Fruit fly (Drosophila melanogaster) whole organism, embryonic: ENCODE measurements around the gene CG5641.
A peak's percentile ranks its signal among the peaks of the same experiment; 100 is the strongest.

Experiments
- Atf6 ChIP-seq: fragments of 200-800 bp; sonication (Bioruptor generic); IDR thresholded peaks from 2 replicates; pipeline ENCODE4 v1.3.6; 2022; ENCODE audit warnings: missing biosample characterization, missing genetic modification characterization
- BEAF-32 ChIP-seq: fragments of 200-800 bp; sonication (Bioruptor generic); optimal IDR thresholded peaks from 3 replicates; lab custom pipeline; 2017; ENCODE audit warnings: missing biosample characterization, missing genetic modification characterization, mild to moderate bottlenecking, moderate library complexity, missing genetic modification reagents
- CG10147 ChIP-seq: fragments of 200-800 bp; sonication (Bioruptor generic); optimal IDR thresholded peaks from 2 replicates; lab custom pipeline; 2019; ENCODE audit warnings: missing biosample characterization, mild to moderate bottlenecking, missing genetic modification characterization, moderate library complexity
- CG12659 ChIP-seq: fragments of 200-800 bp; sonication (Bioruptor generic); optimal IDR thresholded peaks from 3 replicates; lab custom pipeline; 2017; ENCODE audit warnings: mild to moderate bottlenecking, missing biosample characterization, missing genetic modification reagents, missing genetic modification characterization
- CG15269 ChIP-seq: fragments of 200-800 bp; sonication (Bioruptor generic); optimal IDR thresholded peaks from 2 replicates; lab custom pipeline; 2018; ENCODE audit warnings: missing biosample characterization, mild to moderate bottlenecking, missing genetic modification characterization, moderate library complexity
- CG18599 ChIP-seq: fragments of 200-800 bp; sonication (Bioruptor generic); optimal IDR thresholded peaks from 3 replicates; lab custom pipeline; 2017; ENCODE audit warnings: missing biosample characterization, missing genetic modification characterization, mild to moderate bottlenecking, moderate library complexity, missing genetic modification reagents
- CG2678 ChIP-seq: fragments of 200-800 bp; sonication (Bioruptor generic); optimal IDR thresholded peaks from 3 replicates; lab custom pipeline; 2019; ENCODE audit warnings: missing biosample characterization, mild to moderate bottlenecking, missing genetic modification characterization, moderate library complexity
- CG2889 ChIP-seq: fragments of 200-800 bp; sonication (Bioruptor generic); IDR thresholded peaks from 3 replicates; pipeline ENCODE4 v1.3.6; 2022; ENCODE audit warnings: missing biosample characterization, missing genetic modification characterization
- CG34376 ChIP-seq: fragments of 200-800 bp; sonication (Bioruptor generic); optimal IDR thresholded peaks from 2 replicates; lab custom pipeline; 2018; ENCODE audit warnings: missing biosample characterization, mild to moderate bottlenecking, missing genetic modification characterization
- CG34422 ChIP-seq: fragments of 200-800 bp; sonication (Bioruptor generic); IDR thresholded peaks from 3 replicates; pipeline ENCODE4 v1.3.6; 2022; ENCODE audit warnings: missing biosample characterization, missing genetic modification characterization
- CG4282 ChIP-seq: fragments of 200-800 bp; sonication (Bioruptor generic); optimal IDR thresholded peaks from 2 replicates; lab custom pipeline; 2016; ENCODE audit warnings: missing biosample characterization, missing genetic modification characterization
- CG6683 ChIP-seq: fragments of 200-800 bp; sonication (Bioruptor generic); optimal IDR thresholded peaks from 2 replicates; lab custom pipeline; 2017; ENCODE audit warnings: missing biosample characterization, mild to moderate bottlenecking, missing genetic modification characterization, missing genetic modification reagents
- CG6765 ChIP-seq: fragments of 200-800 bp; sonication (Bioruptor generic); optimal IDR thresholded peaks from 3 replicates; lab custom pipeline; 2017; ENCODE audit warnings: missing biosample characterization, mild to moderate bottlenecking, missing genetic modification characterization
- CG9876 ChIP-seq: fragments of 200-800 bp; sonication (Bioruptor generic); optimal IDR thresholded peaks from 2 replicates; lab custom pipeline; 2016; ENCODE audit warnings: missing biosample characterization, missing genetic modification characterization
- CG9932 ChIP-seq: fragments of 200-800 bp; sonication (Bioruptor generic); IDR thresholded peaks from 2 replicates; pipeline ENCODE4 v1.3.6; 2022; ENCODE audit warnings: missing biosample characterization, missing genetic modification characterization
- D19A ChIP-seq: fragments of 200-800 bp; optimal IDR thresholded peaks from 3 replicates; lab custom pipeline; 2019; ENCODE audit warnings: missing biosample characterization, mild to moderate bottlenecking, missing genetic modification characterization, moderate library complexity
- E2f2 ChIP-seq: fragments of 200-800 bp; sonication (Bioruptor generic); IDR thresholded peaks from 2 replicates; pipeline ENCODE4 v1.3.6; 2022; ENCODE audit warnings: missing biosample characterization, missing genetic modification characterization
- HLH54F ChIP-seq: fragments of 200-800 bp; sonication (Bioruptor generic); optimal IDR thresholded peaks from 3 replicates; lab custom pipeline; 2016; ENCODE audit warnings: missing biosample characterization, missing genetic modification characterization
- Nf-YC ChIP-seq: fragments of 200-800 bp; optimal IDR thresholded peaks from 3 replicates; lab custom pipeline; 2019; ENCODE audit warnings: missing biosample characterization, mild to moderate bottlenecking, missing genetic modification characterization, moderate library complexity
- Sox100B ChIP-seq: fragments of 200-800 bp; sonication (Bioruptor generic); optimal IDR thresholded peaks from 3 replicates; lab custom pipeline; 2018; ENCODE audit warnings: missing biosample characterization, mild to moderate bottlenecking, missing genetic modification characterization
- Vsx1 ChIP-seq: fragments of 200-800 bp; sonication (Bioruptor generic); optimal IDR thresholded peaks from 2 replicates; lab custom pipeline; 2017; ENCODE audit warnings: missing biosample characterization, mild to moderate bottlenecking, missing genetic modification characterization, missing genetic modification reagents
- amos ChIP-seq: fragments of 200-800 bp; sonication (Bioruptor generic); IDR thresholded peaks from 2 replicates; pipeline ENCODE4 v1.3.6; 2022; ENCODE audit warnings: missing biosample characterization, missing genetic modification characterization; ENCODE audit not compliant: partially characterized antibody
- bbx ChIP-seq: fragments of 200-800 bp; sonication (Bioruptor generic); IDR thresholded peaks from 2 replicates; pipeline ENCODE4 v1.3.6; 2022; ENCODE audit warnings: missing biosample characterization, missing genetic modification characterization; ENCODE audit not compliant: partially characterized antibody
- chn ChIP-seq: fragments of 200-800 bp; sonication (Bioruptor generic); optimal IDR thresholded peaks from 2 replicates; lab custom pipeline; 2016; ENCODE audit warnings: missing biosample characterization, missing genetic modification characterization
- exex ChIP-seq: fragments of 200-800 bp; sonication (Bioruptor generic); optimal IDR thresholded peaks from 4 replicates; lab custom pipeline; 2018; ENCODE audit warnings: missing biosample characterization, mild to moderate bottlenecking, missing genetic modification characterization, moderate library complexity
- gce ChIP-seq: fragments of 200-800 bp; sonication (Bioruptor generic); IDR thresholded peaks from 3 replicates; pipeline ENCODE4 v1.3.6; 2022; ENCODE audit warnings: missing biosample characterization, missing genetic modification characterization
- grau ChIP-seq: fragments of 200-800 bp; optimal IDR thresholded peaks from 3 replicates; lab custom pipeline; 2019; ENCODE audit warnings: missing biosample characterization, mild to moderate bottlenecking, missing genetic modification characterization, moderate library complexity
- gsb-n ChIP-seq: fragments of 200-800 bp; sonication (Bioruptor generic); optimal IDR thresholded peaks from 3 replicates; lab custom pipeline; 2018; ENCODE audit warnings: missing biosample characterization, mild to moderate bottlenecking, missing genetic modification characterization
- klu ChIP-seq: fragments of 200-800 bp; sonication (Bioruptor generic); IDR thresholded peaks from 2 replicates; pipeline ENCODE4 v1.3.6; 2022; ENCODE audit warnings: missing biosample characterization, missing genetic modification characterization
- mirr ChIP-seq: fragments of 200-800 bp; sonication (Bioruptor generic); optimal IDR thresholded peaks from 3 replicates; lab custom pipeline; 2018; ENCODE audit warnings: missing biosample characterization, mild to moderate bottlenecking, missing genetic modification characterization
- nerfin-1 ChIP-seq: fragments of 200-800 bp; sonication (Bioruptor generic); optimal IDR thresholded peaks from 3 replicates; lab custom pipeline; 2019; ENCODE audit warnings: missing biosample characterization, mild to moderate bottlenecking, missing genetic modification characterization, moderate library complexity
- ranshi ChIP-seq: fragments of 200-800 bp; sonication (Bioruptor generic); IDR thresholded peaks from 2 replicates; pipeline ENCODE4 v1.3.6; 2022; ENCODE audit warnings: missing biosample characterization, missing genetic modification characterization
- salm ChIP-seq: fragments of 200-800 bp; sonication (Bioruptor generic); optimal IDR thresholded peaks from 2 replicates; lab custom pipeline; 2018; ENCODE audit warnings: missing biosample characterization, mild to moderate bottlenecking, missing genetic modification characterization
- scrt ChIP-seq: fragments of 200-800 bp; sonication (Bioruptor generic); optimal IDR thresholded peaks from 2 replicates; lab custom pipeline; 2018; ENCODE audit warnings: missing biosample characterization, mild to moderate bottlenecking, missing genetic modification characterization, moderate library complexity
- sens ChIP-seq: fragments of 200-800 bp; sonication (Bioruptor generic); peaks from one replicate; lab custom pipeline; 2016; ENCODE audit warnings: missing biosample characterization, missing genetic modification characterization
- tll ChIP-seq, 2 experiments: fragments of 200-800 bp in 1 of 2; fragments of >200 bp in 1 of 2; sonication (Bioruptor generic) in 1 of 2; optimal IDR thresholded peaks; 2 replicates each; lab custom pipeline; 2017 to 2019; ENCODE audit warnings: missing biosample characterization in 2 of 2, missing genetic modification characterization in 2 of 2, mild to moderate bottlenecking in 1 of 2, moderate library complexity in 1 of 2

CG5641 gene

dm6 chr3R:12406235-12407196, 22.6 kb downstream of the CG5641 start, which contains the start of gene CG5167 (continued):
- TF ChIP-seq gce = 0 out of 3 replicates have a peak, but pooled peaks have one; percentile 30
- no peak for TF ChIP-seq HLH54F (GFP tag; lab: Kevin White, UChicago)
- peak; percentile 7 for TF ChIP-seq nerfin-1 (tag; lab: Kevin White, UChicago)
- peak; percentile 50; the same call in 1 of the 2 replicates for TF ChIP-seq E2f2 (GFP tag; lab: Robert Waterston, UW)
- peak; percentile 67 for TF ChIP-seq CG18599 (GFP tag; lab: Kevin White, UChicago)
- no peak for TF ChIP-seq Atf6 (GFP tag; lab: Robert Waterston, UW)
- peak; percentile 8 for TF ChIP-seq Nf-YC (tag; lab: Kevin White, UChicago)
- TF ChIP-seq ranshi = no peak
- TF ChIP-seq scrt (GFP tag; lab: Kevin White, UChicago) = peak; percentile 27
- TF ChIP-seq tll (GFP tag; optimal IDR thresholded peaks at IDR 0.05; lab: Kevin White, UChicago) = no peak
- peak; percentile 20 for TF ChIP-seq CG12659 (GFP tag; lab: Kevin White, UChicago)
- 0 out of 3 replicates have a peak, but pooled peaks have one; percentile 30 for TF ChIP-seq CG34422 (GFP tag; lab: Robert Waterston, UW)
- no peak for TF ChIP-seq CG6683
- TF ChIP-seq CG2889 = no peak
- no peak for TF ChIP-seq chn (GFP tag; lab: Kevin White, UChicago)
- peak; percentile 44 for TF ChIP-seq CG6765 (GFP tag; lab: Kevin White, UChicago)
- peak; percentile 25 for TF ChIP-seq CG10147 (GFP tag; lab: Kevin White, UChicago)
- peak; percentile 56 for TF ChIP-seq grau
- TF ChIP-seq amos (GFP tag; lab: Robert Waterston, UW) = peak; percentile 7; the same call in 1 of the 2 replicates
- TF ChIP-seq CG2678 (tag; lab: Kevin White, UChicago) = peak; percentile 61
- TF ChIP-seq CG9876 = no peak
- TF ChIP-seq Sox100B (GFP tag; lab: Kevin White, UChicago) = no peak
- TF ChIP-seq BEAF-32 (GFP tag; lab: Kevin White, UChicago) = peak; percentile 38
- peak; percentile 7 for TF ChIP-seq gsb-n
- peak; percentile 47 for TF ChIP-seq CG15269

dm6 chr3R:12405928-12406234, 23.2 kb downstream of the CG5641 start, which contains the start of gene Cyp9f2:
Gene Cyp9f2 (minus strand): TSS chr3R:12406028.
- TF ChIP-seq CG9932 (GFP tag; lab: Robert Waterston, UW) (no peak), bbx (GFP tag; lab: Robert Waterston, UW) (0 out of 2 replicates have a peak, but pooled peaks have one; percentile 8)
- TF ChIP-seq, all 482 proteins: peak for 1

dm6 chr3R:12405134-12405533, 23.9 kb downstream of the CG5641 start:
- no peak for TF ChIP-seq klu (GFP tag; lab: Robert Waterston, UW)
- TF ChIP-seq salm (tag; lab: Kevin White, UChicago) = peak; percentile 2
- TF ChIP-seq CG4282 (GFP tag; lab: Kevin White, UChicago) = no peak
- TF ChIP-seq D19A (tag; lab: Kevin White, UChicago) = peak; percentile 3
- TF ChIP-seq sens (GFP tag; lab: Kevin White, UChicago) = peak; percentile 49
- TF ChIP-seq exex = peak; percentile 92
- TF ChIP-seq CG34376 (GFP tag; lab: Kevin White, UChicago) = peak; percentile 54
- TF ChIP-seq Vsx1 = peak; percentile 48
- TF ChIP-seq mirr = peak; percentile 91
